Fruit fly (Drosophila melanogaster): ENCODE data around the gene CG11037.

- no peak for TF ChIP-seq CG9948 (tag; optimal IDR thresholded peaks at IDR 0.05)
- TF ChIP-seq gl (tag; optimal IDR thresholded peaks at IDR 0.05): no peak
- no peak for TF ChIP-seq EcR (GFP tag; optimal IDR thresholded peaks at IDR 0.05)
- no peak for TF ChIP-seq rn (GFP tag; IDR thresholded peaks at IDR 0.05)
- no peak for TF ChIP-seq CG8301 (tag; optimal IDR thresholded peaks at IDR 0.05)
- TF ChIP-seq CG14655 (GFP tag; optimal IDR thresholded peaks at IDR 0.05): no peak
- TF ChIP-seq CG4496 (GFP tag; IDR thresholded peaks at IDR 0.05): no peak
- TF ChIP-seq fd96Ca (GFP tag; IDR thresholded peaks at IDR 0.05): no peak
Observed at dm6 chr3L:20961286-20961685, at the start of gene CG11037.
